Worm (Caenorhabditis elegans): Measurements from ENCODE around the gene gcy-25.

gcy-25 gene

DNA sequence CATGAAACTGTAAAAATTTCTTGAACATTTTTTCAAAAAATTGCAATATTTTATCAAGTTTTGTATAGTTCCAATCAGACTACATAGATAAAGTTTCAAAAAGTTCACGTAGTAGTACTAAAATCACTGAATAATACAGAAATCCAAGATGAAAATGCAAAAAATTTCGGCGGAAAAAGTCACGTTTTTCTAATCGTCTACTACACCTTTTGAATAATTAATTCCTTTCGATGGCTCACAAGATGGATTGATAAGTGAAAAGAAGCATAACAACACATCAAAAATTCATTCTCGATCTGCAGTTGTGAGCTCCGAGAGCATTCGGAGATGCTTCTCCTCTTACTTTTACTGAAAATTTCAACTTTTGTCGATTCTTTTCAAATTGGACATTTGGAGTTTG lies at the start of gene gcy-25:
gcy-25 (plus strand) TSS at position 301 of the 400 bp plus-strand sequence.
- TF ChIP-seq hlh-1 (tag; optimal IDR thresholded peaks at IDR 0.05) = no peak

DNA sequence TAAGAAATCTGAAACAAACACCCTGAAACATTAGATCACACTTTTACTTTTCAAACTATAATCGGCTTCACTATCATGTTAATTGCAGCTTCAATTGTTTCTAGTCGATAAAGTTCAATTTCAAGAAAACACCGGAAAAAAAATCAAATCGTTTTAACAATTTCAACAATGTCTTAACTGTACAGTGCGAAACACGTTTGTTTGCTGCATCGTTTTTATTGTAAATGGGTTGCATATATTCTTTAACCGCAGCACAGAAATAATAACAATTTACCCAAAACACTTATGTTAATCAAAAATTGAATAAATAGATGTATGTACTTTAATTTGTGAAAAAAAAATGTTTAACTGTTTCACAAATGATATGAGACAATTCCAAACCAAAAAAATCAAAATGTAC lies 28.7 kb upstream of the gcy-25 start:
- TF ChIP-seq unc-62 (GFP tag; optimal IDR thresholded peaks at IDR 0.05) (no peak), zip-8 (tag; optimal IDR thresholded peaks at IDR 0.05) (no peak), mls-2 (tag; optimal IDR thresholded peaks at IDR 0.05) (no peak), elt-1 (tag; optimal IDR thresholded peaks at IDR 0.05; ENCODE audit: borderline replicate concordance, insufficient read depth) (no peak), ceh-83 (GFP tag; optimal IDR thresholded peaks at IDR 0.05) (no peak), elt-3 (tag; optimal IDR thresholded peaks at IDR 0.05) (no peak), M03D4.4 (tag; optimal IDR thresholded peaks at IDR 0.05) (no peak), pha-4 (tag; optimal IDR thresholded peaks at IDR 0.05) (no peak), mab-5 (tag; optimal IDR thresholded peaks at IDR 0.05) (no peak), ces-1 (GFP tag; optimal IDR thresholded peaks at IDR 0.05) (no peak), sem-2 (GFP tag; optimal IDR thresholded peaks at IDR 0.05) (no peak), ceh-43 (GFP tag; optimal IDR thresholded peaks at IDR 0.05) (no peak), nhr-12 (tag; optimal IDR thresholded peaks at IDR 0.05) (no peak), tbx-8 (GFP tag; optimal IDR thresholded peaks at IDR 0.05) (no peak), cnd-1 (tag; optimal IDR thresholded peaks at IDR 0.05) (no peak), blmp-1 (tag; optimal IDR thresholded peaks at IDR 0.05) (no peak), ztf-11 (tag; optimal IDR thresholded peaks at IDR 0.05) (no peak), nhr-28 (tag; optimal IDR thresholded peaks at IDR 0.05) (no peak)

ce11 chrIV:15846553-15846952 lies 26.2 kb upstream of the gcy-25 start, which contains the start of gene Y105C5A.1270:
Gene Y105C5A.1270 (minus strand): TSS chrIV:15846653.
- no peak for TF ChIP-seq nhr-28 (tag; optimal IDR thresholded peaks at IDR 0.05)
- no peak for TF ChIP-seq lin-32 (GFP tag; optimal IDR thresholded peaks at IDR 0.05)

DNA sequence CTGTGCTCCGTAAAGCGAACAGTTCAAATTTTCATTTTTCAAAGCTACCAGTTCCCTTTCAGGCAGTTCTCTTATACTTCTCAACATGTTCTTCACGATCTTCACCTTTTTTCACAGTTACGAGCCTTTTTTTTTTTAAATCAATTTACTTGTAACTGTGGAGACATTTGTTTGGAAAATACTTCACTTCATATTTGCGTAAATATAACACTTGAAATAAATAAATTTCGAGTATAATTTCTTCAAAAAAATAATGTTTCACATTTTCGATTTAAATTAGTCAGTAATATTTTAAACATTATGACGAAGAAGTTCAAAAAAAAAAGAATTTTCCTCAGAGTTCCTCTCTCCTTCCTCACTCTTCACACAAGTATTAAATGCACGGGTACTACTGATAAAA lies 25.6 kb upstream of the gcy-25 start, which contains the start of gene Y105C5A.1269:
Y105C5A.1269 (plus strand) TSS at position 301 of the 400 bp plus-strand sequence.
- TF ChIP-seq sptf-1 (tag; optimal IDR thresholded peaks at IDR 0.05) = no peak
- TF ChIP-seq lin-32 (GFP tag; optimal IDR thresholded peaks at IDR 0.05) = no peak
- TF ChIP-seq drap-1 (GFP tag; optimal IDR thresholded peaks at IDR 0.05) = no peak
- no peak for TF ChIP-seq mep-1 (tag; optimal IDR thresholded peaks at IDR 0.05)
- TF ChIP-seq bed-3 (GFP tag; optimal IDR thresholded peaks at IDR 0.05) = no peak
- TF ChIP-seq ham-2 (GFP tag; optimal IDR thresholded peaks at IDR 0.05) = no peak
- no peak for TF ChIP-seq blmp-1 (tag; optimal IDR thresholded peaks at IDR 0.05)
- TF ChIP-seq nhr-76 (tag; optimal IDR thresholded peaks at IDR 0.05) = no peak
- TF ChIP-seq unc-39 (tag; optimal IDR thresholded peaks at IDR 0.05) = no peak
- TF ChIP-seq nhr-12 (tag; optimal IDR thresholded peaks at IDR 0.05) = no peak
- TF ChIP-seq pha-4 (tag; optimal IDR thresholded peaks at IDR 0.05) = no peak
- TF ChIP-seq sem-2 (GFP tag; optimal IDR thresholded peaks at IDR 0.05) = no peak
- no peak for TF ChIP-seq mls-2 (tag; optimal IDR thresholded peaks at IDR 0.05)
- TF ChIP-seq ceh-43 (GFP tag; optimal IDR thresholded peaks at IDR 0.05) = no peak
- TF ChIP-seq mab-5 (tag; optimal IDR thresholded peaks at IDR 0.05) = no peak
- TF ChIP-seq tbx-8 (GFP tag; optimal IDR thresholded peaks at IDR 0.05) = no peak

DNA sequence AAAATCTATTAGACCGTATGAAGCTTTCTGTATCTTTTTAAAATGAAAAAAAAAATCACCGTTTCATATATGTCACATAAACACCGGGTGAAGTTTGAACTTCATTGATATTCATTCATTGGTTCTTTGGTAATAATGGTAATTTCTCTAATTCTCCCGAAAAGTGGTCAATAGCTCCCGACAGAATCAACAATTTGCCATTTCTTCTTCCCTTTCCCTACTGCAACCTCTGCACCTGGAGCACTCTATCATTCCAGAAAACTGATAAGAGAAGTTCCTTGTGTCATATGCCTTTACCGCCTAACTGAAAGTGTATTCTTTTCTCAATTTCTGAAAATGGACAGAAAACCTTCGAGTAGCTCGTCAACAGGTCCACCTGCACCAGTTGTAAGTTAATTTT lies 23.1 kb upstream of the gcy-25 start, which contains the start of gene Y105C5A.24:
Y105C5A.24 (plus strand) TSS at position 220 of the 400 bp plus-strand sequence.
- TF ChIP-seq flh-1 (GFP tag; optimal IDR thresholded peaks at IDR 0.05) (no peak), bed-3 (GFP tag; optimal IDR thresholded peaks at IDR 0.05) (no peak), unc-62 (GFP tag; optimal IDR thresholded peaks at IDR 0.05) (no peak), lin-32 (GFP tag; optimal IDR thresholded peaks at IDR 0.05) (no peak), lsy-2 (tag; optimal IDR thresholded peaks at IDR 0.05) (no peak), drap-1 (GFP tag; optimal IDR thresholded peaks at IDR 0.05) (no peak), mab-5 (tag; optimal IDR thresholded peaks at IDR 0.05) (no peak), hlh-1 (tag; optimal IDR thresholded peaks at IDR 0.05) (no peak), elt-3 (tag; optimal IDR thresholded peaks at IDR 0.05) (no peak), blmp-1 (tag; optimal IDR thresholded peaks at IDR 0.05) (no peak), ceh-83 (GFP tag; optimal IDR thresholded peaks at IDR 0.05) (no peak), nhr-237 (tag; optimal IDR thresholded peaks at IDR 0.05) (no peak), sem-2 (GFP tag; optimal IDR thresholded peaks at IDR 0.05) (no peak), pha-4 (tag; optimal IDR thresholded peaks at IDR 0.05) (no peak), nhr-76 (tag; optimal IDR thresholded peaks at IDR 0.05) (no peak)

Data from whole organism, mixed stage, embryonic.